Fruit fly (Drosophila melanogaster): ENCODE data around the gene Strip.

The Strip gene

DNA sequence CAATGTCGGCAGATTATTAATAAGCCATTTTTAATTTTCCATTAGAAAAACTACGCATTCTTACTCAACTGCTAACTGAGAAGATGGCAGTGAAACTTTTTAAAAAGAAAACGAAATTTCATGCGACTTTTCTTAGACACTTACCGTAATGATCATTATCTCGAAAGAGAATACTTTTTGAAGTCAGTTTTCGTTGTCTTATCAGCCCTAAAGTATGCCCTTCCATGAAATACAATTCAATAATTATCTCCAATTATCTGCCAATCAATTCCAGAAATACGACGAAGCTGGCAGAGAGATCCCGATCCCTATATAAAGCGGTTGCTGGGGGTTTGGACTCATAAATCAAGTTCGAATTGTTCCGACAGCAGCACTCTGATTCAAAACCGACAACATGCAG is 12.2 kb downstream of the Strip start, which contains the start of gene Drsl5:
TSS of gene Drsl5 (plus strand) at position 341 of the 400 bp plus-strand sequence.
- TF ChIP-seq Hr96 (GFP tag; optimal IDR thresholded peaks at IDR 0.05) (no peak), Clk (GFP tag; optimal IDR thresholded peaks at IDR 0.05) (no peak), tj (GFP tag; optimal IDR thresholded peaks at IDR 0.05) (no peak), CG14711 (tag; optimal IDR thresholded peaks at IDR 0.05) (no peak), CG33017 (tag; optimal IDR thresholded peaks at IDR 0.05) (no peak), CG12768 (GFP tag; optimal IDR thresholded peaks at IDR 0.05) (no peak), bab1 (GFP tag; optimal IDR thresholded peaks at IDR 0.05) (no peak), CG5204 (GFP tag; optimal IDR thresholded peaks at IDR 0.05) (no peak), CG1620 (GFP tag; optimal IDR thresholded peaks at IDR 0.05) (no peak), CG11617 (GFP tag; optimal IDR thresholded peaks at IDR 0.05) (no peak), CG7045 (GFP tag; optimal IDR thresholded peaks at IDR 0.05) (no peak), pad (GFP tag; optimal IDR thresholded peaks at IDR 0.05) (no peak)

dm6 chr3L:3315288-3315687 is 13.4 kb downstream of the Strip start, which contains the start of gene Drsl4:
Gene Drsl4 (plus strand): TSS chr3L:3315620.
- TF ChIP-seq bab1 (GFP tag; optimal IDR thresholded peaks at IDR 0.05): peak; percentile 22
- TF ChIP-seq CG7045 (GFP tag; optimal IDR thresholded peaks at IDR 0.05): no peak
- TF ChIP-seq cnc (optimal IDR thresholded peaks at IDR 0.05): no peak

DNA sequence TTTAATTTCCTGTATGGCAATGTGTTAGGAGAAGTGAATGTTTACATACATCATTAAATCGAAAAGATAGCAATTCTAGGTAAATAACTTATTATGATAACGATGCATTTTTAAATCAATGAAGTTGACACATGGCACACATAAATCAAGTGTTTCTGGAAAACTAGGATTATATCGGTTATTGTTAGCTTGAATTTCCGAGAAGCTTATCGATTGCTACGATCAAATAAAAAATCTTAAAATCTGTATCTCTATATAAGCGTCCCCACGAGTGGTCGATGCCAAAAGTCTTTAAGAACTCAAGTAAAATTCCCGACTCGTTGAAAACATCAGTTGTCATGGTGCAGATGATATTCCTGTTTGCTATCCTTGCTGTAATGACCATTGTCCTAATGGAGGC is 14.0 kb downstream of the Strip start, which contains the start of gene Drsl3:
TSS of gene Drsl3 (plus strand) at position 301 of the 400 bp plus-strand sequence.
- TF ChIP-seq kay (GFP tag; ENCODE audit: borderline replicate concordance) (no peak), bab1 (GFP tag; optimal IDR thresholded peaks at IDR 0.05) (no peak), CG1620 (GFP tag; optimal IDR thresholded peaks at IDR 0.05) (no peak), CG7045 (GFP tag; optimal IDR thresholded peaks at IDR 0.05) (no peak), ovo (GFP tag; optimal IDR thresholded peaks at IDR 0.05) (no peak), Hr96 (GFP tag; optimal IDR thresholded peaks at IDR 0.05) (no peak), Mnt (GFP tag; optimal IDR thresholded peaks at IDR 0.05) (no peak), CG11617 (GFP tag; optimal IDR thresholded peaks at IDR 0.05) (no peak), CG33017 (tag; optimal IDR thresholded peaks at IDR 0.05) (no peak), tj (GFP tag; optimal IDR thresholded peaks at IDR 0.05) (no peak), CG14711 (tag; optimal IDR thresholded peaks at IDR 0.05) (no peak), cnc (optimal IDR thresholded peaks at IDR 0.05) (no peak), CG7101 (tag; optimal IDR thresholded peaks at IDR 0.05) (no peak), pad (GFP tag; optimal IDR thresholded peaks at IDR 0.05) (no peak), Crg-1 (GFP tag; optimal IDR thresholded peaks at IDR 0.05) (no peak)

- no peak for TF ChIP-seq Clk (GFP tag; optimal IDR thresholded peaks at IDR 0.05)
- TF ChIP-seq CG14711 (tag; optimal IDR thresholded peaks at IDR 0.05): no peak
- TF ChIP-seq toe (GFP tag; optimal IDR thresholded peaks at IDR 0.05): no peak
- no peak for TF ChIP-seq cic (GFP tag; optimal IDR thresholded peaks at IDR 0.05)
- no peak for TF ChIP-seq Mnt (GFP tag; optimal IDR thresholded peaks at IDR 0.05)
- TF ChIP-seq pad (GFP tag; optimal IDR thresholded peaks at IDR 0.05): no peak
- no peak for TF ChIP-seq CG33017 (tag; optimal IDR thresholded peaks at IDR 0.05)
- TF ChIP-seq CG11617 (GFP tag; optimal IDR thresholded peaks at IDR 0.05): no peak
- no peak for TF ChIP-seq CG7045 (GFP tag; optimal IDR thresholded peaks at IDR 0.05)
Measured at dm6 chr3L:3314049-3314448, 14.6 kb downstream of the Strip start, which contains the start of gene Drsl2. Gene Drsl2 (plus strand): TSS chr3L:3314349.

DNA sequence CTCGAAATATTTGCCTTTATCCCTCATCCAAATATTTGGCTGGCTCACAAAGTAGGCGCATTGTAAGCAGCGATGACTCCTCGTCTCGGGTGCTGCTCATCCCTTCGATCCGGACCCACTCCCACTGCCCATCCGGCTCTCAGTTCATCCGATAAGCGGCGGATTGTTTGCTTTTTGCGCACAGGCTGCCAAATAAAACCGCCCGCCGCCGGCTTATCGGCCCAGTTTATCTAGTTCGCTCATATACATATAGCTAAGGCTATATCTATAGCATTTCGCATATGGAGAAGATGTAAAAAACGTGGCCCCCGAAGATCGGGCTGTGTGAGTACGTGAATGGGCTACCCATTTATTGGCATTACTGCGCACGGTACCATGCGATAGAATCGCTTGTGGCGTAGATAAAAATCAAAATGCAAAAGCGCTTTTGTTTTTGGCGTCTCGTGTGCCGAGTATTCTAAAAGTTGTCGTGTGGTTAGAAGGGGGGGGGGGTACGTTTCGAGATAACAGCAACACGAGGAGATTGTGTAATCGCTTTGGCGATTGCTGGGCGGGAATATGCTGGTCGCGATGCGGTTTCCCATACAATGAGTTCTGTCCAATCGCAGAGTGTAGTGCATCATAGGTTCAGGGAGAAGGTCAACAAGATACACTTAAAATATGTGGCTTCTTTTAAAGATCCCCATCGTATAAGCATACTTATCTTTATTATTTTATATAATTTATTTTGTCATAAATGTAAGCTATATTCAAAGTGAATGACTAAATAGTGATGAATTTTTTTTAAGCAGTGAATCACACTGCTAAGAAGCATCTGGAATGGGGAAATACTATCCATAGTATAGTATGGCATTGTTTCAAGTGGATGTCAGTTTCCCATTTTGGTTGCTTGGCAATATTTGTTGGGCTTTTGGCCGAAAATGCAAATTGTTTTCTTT is 19.7 kb downstream of the Strip start:
- TF ChIP-seq CG1620 (GFP tag; optimal IDR thresholded peaks at IDR 0.05) (no peak), CG7045 (GFP tag; optimal IDR thresholded peaks at IDR 0.05) (no peak), CG12768 (GFP tag; optimal IDR thresholded peaks at IDR 0.05) (peak; percentile 23), ovo (GFP tag; optimal IDR thresholded peaks at IDR 0.05) (no peak), CG33017 (tag; optimal IDR thresholded peaks at IDR 0.05) (no peak), bab1 (GFP tag; optimal IDR thresholded peaks at IDR 0.05) (no peak), kay (GFP tag; ENCODE audit: borderline replicate concordance) (peak; percentile 69), cnc (optimal IDR thresholded peaks at IDR 0.05) (no peak), Clk (GFP tag; optimal IDR thresholded peaks at IDR 0.05) (no peak), Hr96 (GFP tag; optimal IDR thresholded peaks at IDR 0.05) (no peak), CG7101 (tag; optimal IDR thresholded peaks at IDR 0.05) (no peak), Crg-1 (GFP tag; optimal IDR thresholded peaks at IDR 0.05) (peak; percentile 17), tj (GFP tag; optimal IDR thresholded peaks at IDR 0.05) (peak; percentile 59), cic (GFP tag; optimal IDR thresholded peaks at IDR 0.05) (peak; percentile 94), toe (GFP tag; optimal IDR thresholded peaks at IDR 0.05) (no peak), Mnt (GFP tag; optimal IDR thresholded peaks at IDR 0.05) (peak; percentile 98), pad (GFP tag; optimal IDR thresholded peaks at IDR 0.05) (no peak), CG11617 (GFP tag; optimal IDR thresholded peaks at IDR 0.05) (peak; percentile 3), CG14711 (tag; optimal IDR thresholded peaks at IDR 0.05) (no peak), CG5204 (GFP tag; optimal IDR thresholded peaks at IDR 0.05) (no peak)

dm6 chr3L:3307593-3307992 is 21.1 kb downstream of the Strip start:
- no peak for TF ChIP-seq CG7045 (GFP tag; optimal IDR thresholded peaks at IDR 0.05)

Data from whole organism, adult.